Worm (Caenorhabditis elegans): ENCODE measurements around the gene F45D11.7.

DNA sequence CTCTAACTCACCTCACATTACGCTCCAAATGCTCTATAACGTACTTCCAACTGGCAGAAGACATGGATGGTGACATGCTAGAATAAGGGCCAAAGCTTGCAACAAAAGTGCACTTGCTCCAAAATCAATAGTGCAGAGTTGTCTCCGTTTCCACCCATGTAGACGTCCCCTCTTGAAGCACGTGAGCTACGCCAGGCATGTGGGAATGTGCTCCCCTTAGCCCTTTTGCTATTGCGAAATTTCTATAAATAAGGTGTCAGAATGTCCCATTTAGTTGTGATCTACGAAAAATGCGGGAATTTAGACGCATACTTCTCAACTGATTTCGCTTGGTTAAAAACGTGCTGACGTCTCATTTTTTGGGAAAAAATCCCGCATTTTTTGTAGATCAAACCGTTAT is 44.0 kb upstream of the F45D11.7 start:
- TF ChIP-seq klf-2 (GFP tag; conservative IDR thresholded peaks at IDR 0.05) (no peak), T22C8.4 (GFP tag; IDR thresholded peaks at IDR 0.05) (no peak), tab-1 (GFP tag; IDR thresholded peaks at IDR 0.05) (no peak), ztf-23 (GFP tag; IDR thresholded peaks at IDR 0.05) (no peak), cog-1 (tag; optimal IDR thresholded peaks at IDR 0.05) (no peak), ztf-29 (GFP tag; IDR thresholded peaks at IDR 0.05) (no peak)
